Worm (Caenorhabditis elegans) whole organism, midembryonic: ENCODE results near the gene Y47D3A.31.

Experiments used
- T22C8.4 ChIP-seq: fragments of 200-800 bp; sonication (Bioruptor generic); IDR thresholded peaks from 2 replicates; pipeline ENCODE4 v1.3.6; 2022; ENCODE audit warnings: missing genetic modification characterization, missing compliant biosample characterization
- flt-1 ChIP-seq: fragments of 200-800 bp; sonication (Bioruptor generic); IDR thresholded peaks from 2 replicates; pipeline ENCODE4 v1.3.6; 2022; ENCODE audit warnings: missing genetic modification characterization, missing compliant biosample characterization
- klf-2 ChIP-seq: fragments of 200-800 bp; sonication (Bioruptor generic); conservative IDR thresholded peaks from 2 replicates; pipeline ENCODE4 v1.3.6; 2022; ENCODE audit warnings: missing genetic modification reagents, missing genetic modification characterization, missing compliant biosample characterization
- med-1 ChIP-seq: sonication (generic microtip); optimal IDR thresholded peaks from 2 replicates; lab custom pipeline; 2017; ENCODE audit warnings: missing genetic modification characterization, mild to moderate bottlenecking, missing compliant biosample characterization, antibody characterized with exemption, missing genetic modification reagents; ENCODE audit not compliant: insufficient read depth
- ref-1 ChIP-seq: fragments of 200-800 bp; sonication (Bioruptor generic); conservative IDR thresholded peaks from 2 replicates; pipeline ENCODE4 v1.3.6; 2022; ENCODE audit warnings: missing genetic modification reagents, missing genetic modification characterization, missing compliant biosample characterization
- ztf-23 ChIP-seq: fragments of 200-800 bp; sonication (Bioruptor generic); IDR thresholded peaks from 2 replicates; pipeline ENCODE4 v1.3.6; 2022; ENCODE audit warnings: missing genetic modification reagents, missing genetic modification characterization, missing compliant biosample characterization
- ztf-29 ChIP-seq: fragments of 200-800 bp; sonication (Bioruptor generic); IDR thresholded peaks from 2 replicates; pipeline ENCODE4 v1.3.6; 2022; ENCODE audit warnings: missing genetic modification reagents, missing genetic modification characterization, missing compliant biosample characterization

DNA sequence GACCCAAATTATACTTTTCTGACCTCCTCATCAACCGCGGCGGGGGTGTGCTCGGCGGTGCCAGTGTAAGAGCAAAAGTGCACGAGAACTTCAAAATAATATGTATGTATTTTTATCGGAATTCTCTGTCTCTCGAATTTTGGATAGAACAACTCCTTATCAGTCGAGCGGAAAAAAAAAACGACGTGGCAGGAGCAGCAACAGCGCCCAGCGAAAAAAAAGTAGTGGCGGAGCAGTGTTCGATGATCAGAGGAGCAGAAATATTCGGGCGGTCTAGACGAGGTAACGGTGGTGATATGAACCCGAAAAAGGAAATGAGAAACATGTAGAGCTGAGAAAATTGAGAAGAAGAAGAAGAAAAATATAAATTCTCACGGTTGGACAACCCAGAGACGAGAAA, 36.3 kb upstream of the Y47D3A.31 start:
- TF ChIP-seq klf-2 (GFP tag; lab: Robert Waterston, UW): no peak
- TF ChIP-seq flt-1: no peak
- TF ChIP-seq ref-1 (GFP tag; lab: Robert Waterston, UW): no peak
- TF ChIP-seq ztf-29 (GFP tag; lab: Robert Waterston, UW): no peak
- no peak for TF ChIP-seq ztf-23 (GFP tag; lab: Robert Waterston, UW)
- TF ChIP-seq T22C8.4 (GFP tag; lab: Robert Waterston, UW): no peak
- no peak for TF ChIP-seq med-1 (GFP tag; lab: Kevin White, UChicago)
